Worm (Caenorhabditis elegans) whole organism, L3 larva: ENCODE results near the gene Y4C6B.3.

Experiments used
- R02D3.7 ChIP-seq: fragments of 150-350 bp; optimal IDR thresholded peaks from 2 replicates; lab custom pipeline; 2014; ENCODE audit warnings: missing biosample characterization, missing genetic modification characterization
- ama-1 ChIP-seq: fragments of 150-350 bp; optimal IDR thresholded peaks from 2 replicates; lab custom pipeline; 2018
- ceh-16 ChIP-seq: sonication (generic microtip); optimal IDR thresholded peaks from 2 replicates; lab custom pipeline; 2017; ENCODE audit warnings: missing biosample characterization, missing genetic modification characterization
- ceh-28 ChIP-seq: fragments of 150-350 bp; optimal IDR thresholded peaks from 2 replicates; lab custom pipeline; 2014; ENCODE audit warnings: missing biosample characterization, missing genetic modification reagents, missing genetic modification characterization
- ceh-9 ChIP-seq: sonication (generic microtip); optimal IDR thresholded peaks from 2 replicates; lab custom pipeline; 2018; ENCODE audit warnings: missing biosample characterization, missing genetic modification characterization
- daf-12 ChIP-seq: fragments of 150-350 bp; optimal IDR thresholded peaks from 2 replicates; lab custom pipeline; 2014; ENCODE audit warnings: missing biosample characterization, missing genetic modification reagents, missing genetic modification characterization
- egl-27 ChIP-seq: sonication (generic microtip); optimal IDR thresholded peaks from 4 replicates; lab custom pipeline; 2017; ENCODE audit warnings: missing biosample characterization, missing genetic modification reagents, missing genetic modification characterization
- egl-5 ChIP-seq: fragments of 150-350 bp; optimal IDR thresholded peaks from 2 replicates; lab custom pipeline; 2017; ENCODE audit warnings: missing biosample characterization, missing genetic modification reagents, missing genetic modification characterization, inconsistent platforms
- elt-1 ChIP-seq: fragments of 150-350 bp; optimal IDR thresholded peaks from 2 replicates; lab custom pipeline; 2014; ENCODE audit warnings: missing biosample characterization, missing genetic modification characterization
- elt-2 ChIP-seq: sonication (generic microtip); optimal IDR thresholded peaks from 2 replicates; lab custom pipeline; 2016; ENCODE audit warnings: missing genetic modification reagents, mild to moderate bottlenecking, missing genetic modification characterization, missing compliant biosample characterization
- eor-1 ChIP-seq, 2 experiments: fragments of 150-350 bp; optimal IDR thresholded peaks; 2 replicates each; lab custom pipeline; 2014 to 2018; ENCODE audit warnings: missing biosample characterization in 2 of 2, missing genetic modification characterization in 2 of 2
- fkh-10 ChIP-seq: sonication (generic microtip); optimal IDR thresholded peaks from 2 replicates; lab custom pipeline; 2017; ENCODE audit warnings: missing biosample characterization, missing genetic modification reagents, missing genetic modification characterization
- fos-1 ChIP-seq: fragments of 150-350 bp; optimal IDR thresholded peaks from 2 replicates; lab custom pipeline; 2014; ENCODE audit warnings: missing biosample characterization, missing genetic modification characterization
- hmg-11 ChIP-seq: sonication (generic microtip); optimal IDR thresholded peaks from 2 replicates; lab custom pipeline; 2016; ENCODE audit warnings: missing genetic modification characterization, missing compliant biosample characterization
- jun-1 ChIP-seq: fragments of 150-350 bp; optimal IDR thresholded peaks from 2 replicates; lab custom pipeline; 2014; ENCODE audit warnings: missing biosample characterization, missing genetic modification reagents, missing genetic modification characterization
- lin-39 ChIP-seq: fragments of 150-350 bp; optimal IDR thresholded peaks from 2 replicates; lab custom pipeline; 2018; ENCODE audit warnings: missing biosample characterization, missing genetic modification reagents, missing genetic modification characterization
- lsy-12 ChIP-seq: sonication (generic microtip); optimal IDR thresholded peaks from 2 replicates; lab custom pipeline; 2016; ENCODE audit warnings: mild to moderate bottlenecking, missing genetic modification characterization, missing compliant biosample characterization
- mdl-1 ChIP-seq: fragments of 150-350 bp; optimal IDR thresholded peaks from 2 replicates; lab custom pipeline; 2014; ENCODE audit warnings: missing biosample characterization, missing genetic modification characterization
- mml-1 ChIP-seq: fragments of 150-350 bp; sonication (generic microtip); optimal IDR thresholded peaks from 3 replicates; lab custom pipeline; 2014; ENCODE audit warnings: missing biosample characterization, missing genetic modification characterization
- nfya-1 ChIP-seq: sonication (generic microtip); optimal IDR thresholded peaks from 2 replicates; lab custom pipeline; 2017; ENCODE audit warnings: missing genetic modification characterization, mild to moderate bottlenecking, missing compliant biosample characterization, antibody characterized with exemption, moderate library complexity; ENCODE audit not compliant: insufficient read depth
- nhr-11 ChIP-seq: fragments of 150-350 bp; optimal IDR thresholded peaks from 2 replicates; lab custom pipeline; 2014; ENCODE audit warnings: missing biosample characterization, missing genetic modification characterization
- nhr-12 ChIP-seq: fragments of 150-350 bp; optimal IDR thresholded peaks from 2 replicates; lab custom pipeline; 2014; ENCODE audit warnings: missing biosample characterization, missing genetic modification characterization
- nhr-23 ChIP-seq: fragments of 150-350 bp; optimal IDR thresholded peaks from 2 replicates; lab custom pipeline; 2014; ENCODE audit warnings: missing biosample characterization, missing genetic modification reagents, missing genetic modification characterization
- nhr-25 ChIP-seq: sonication (generic microtip); optimal IDR thresholded peaks from 2 replicates; lab custom pipeline; 2017; ENCODE audit warnings: missing biosample characterization, missing genetic modification characterization
- nhr-28 ChIP-seq: fragments of 150-350 bp; optimal IDR thresholded peaks from 2 replicates; lab custom pipeline; 2014; ENCODE audit warnings: missing biosample characterization, missing genetic modification characterization
- nhr-43 ChIP-seq: sonication (generic microtip); optimal IDR thresholded peaks from 2 replicates; lab custom pipeline; 2016; ENCODE audit warnings: mild to moderate bottlenecking, missing genetic modification characterization, missing compliant biosample characterization; ENCODE audit not compliant: poor library complexity, severe bottlenecking
- nhr-67 ChIP-seq: fragments of 150-350 bp; optimal IDR thresholded peaks from 2 replicates; lab custom pipeline; 2014; ENCODE audit warnings: missing biosample characterization, missing genetic modification characterization
- nhr-76 ChIP-seq: fragments of 150-350 bp; sonication (generic microtip); optimal IDR thresholded peaks from 5 replicates; lab custom pipeline; 2014; ENCODE audit warnings: missing biosample characterization, missing genetic modification characterization
- nhr-77 ChIP-seq: fragments of 150-350 bp; optimal IDR thresholded peaks from 2 replicates; lab custom pipeline; 2014; ENCODE audit warnings: missing biosample characterization, missing genetic modification characterization
- pqm-1 ChIP-seq: fragments of 150-350 bp; optimal IDR thresholded peaks from 2 replicates; lab custom pipeline; 2017; ENCODE audit warnings: missing biosample characterization, missing genetic modification characterization, inconsistent platforms
- skn-1 ChIP-seq: fragments of 150-350 bp; optimal IDR thresholded peaks from 2 replicates; lab custom pipeline; 2014; ENCODE audit warnings: missing biosample characterization, missing genetic modification characterization
- snpc-4 ChIP-seq: fragments of 150-350 bp; optimal IDR thresholded peaks from 2 replicates; lab custom pipeline; 2014; ENCODE audit warnings: missing biosample characterization, missing genetic modification characterization
- unc-39 ChIP-seq: sonication (generic microtip); optimal IDR thresholded peaks from 4 replicates; lab custom pipeline; 2017; ENCODE audit warnings: missing biosample characterization, missing genetic modification characterization
- unc-62 ChIP-seq: fragments of 150-350 bp; sonication (generic microtip); optimal IDR thresholded peaks from 4 replicates; lab custom pipeline; 2014; ENCODE audit warnings: missing biosample characterization, missing genetic modification reagents, missing genetic modification characterization
- zag-1 ChIP-seq: fragments of 150-350 bp; optimal IDR thresholded peaks from 2 replicates; lab custom pipeline; 2014; ENCODE audit warnings: missing biosample characterization, missing genetic modification characterization
- ztf-11 ChIP-seq: fragments of 150-350 bp; optimal IDR thresholded peaks from 2 replicates; lab custom pipeline; 2014; ENCODE audit warnings: missing biosample characterization, missing genetic modification characterization
- ztf-4 ChIP-seq: fragments of 150-350 bp; optimal IDR thresholded peaks from 2 replicates; lab custom pipeline; 2014; ENCODE audit warnings: missing biosample characterization, missing genetic modification characterization

The Y4C6B.3 gene

ce11 chrIV:5332178-5332577 lies at the start of gene Y4C6B.3:
Gene Y4C6B.3 (plus strand): TSS chrIV:5332478.
- TF ChIP-seq egl-5 (tag; lab: Kevin White, UChicago) (no peak), daf-12 (tag; lab: Kevin White, UChicago) (no peak), nhr-23 (no peak), nhr-43 (tag; lab: Kevin White, UChicago) (no peak), ceh-28 (tag; lab: Kevin White, UChicago) (no peak), elt-1 (tag; lab: Kevin White, UChicago) (no peak), ztf-4 (tag; lab: Kevin White, UChicago) (no peak), eor-1 (tag; optimal IDR thresholded peaks at IDR 0.05; lab: Kevin White, UChicago) (no peak), nhr-28 (no peak)

DNA sequence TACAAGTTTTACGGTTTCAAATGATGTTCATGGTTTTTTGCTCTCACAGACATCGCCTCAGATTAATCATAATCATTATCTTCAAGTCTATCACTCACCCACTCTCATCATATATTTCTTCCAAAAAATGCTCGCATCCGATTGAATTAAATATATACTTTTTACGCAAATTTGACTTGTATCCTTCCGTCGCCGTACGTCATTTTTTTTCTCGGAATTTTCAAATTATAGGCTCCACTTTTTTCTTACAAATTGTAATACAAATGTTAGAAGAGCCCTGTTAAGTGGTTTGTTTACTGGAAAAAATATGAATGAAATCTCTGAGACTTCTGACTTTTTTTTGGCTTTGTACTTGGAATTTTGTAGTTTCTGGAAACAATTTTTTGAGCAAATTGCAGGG lies 45.1 kb upstream of the Y4C6B.3 start:
- TF ChIP-seq nhr-11 (tag; lab: Kevin White, UChicago) (no peak), daf-12 (tag; lab: Kevin White, UChicago) (no peak), nhr-12 (tag; lab: Kevin White, UChicago) (no peak), snpc-4 (no peak), nhr-25 (tag; lab: Kevin White, UChicago) (no peak), eor-1 (tag; optimal IDR thresholded peaks at IDR 0.05; lab: Kevin White, UChicago) (no peak), mdl-1 (no peak), nhr-23 (no peak), ztf-11 (tag; lab: Kevin White, UChicago) (no peak), ama-1 (no peak), R02D3.7 (tag; lab: Kevin White, UChicago) (no peak), fos-1 (tag; lab: Kevin White, UChicago) (no peak), zag-1 (no peak), jun-1 (tag; lab: Kevin White, UChicago) (no peak), skn-1 (tag; lab: Kevin White, UChicago) (no peak), nhr-67 (no peak), nfya-1 (tag; lab: Kevin White, UChicago) (no peak), nhr-28 (no peak)

DNA sequence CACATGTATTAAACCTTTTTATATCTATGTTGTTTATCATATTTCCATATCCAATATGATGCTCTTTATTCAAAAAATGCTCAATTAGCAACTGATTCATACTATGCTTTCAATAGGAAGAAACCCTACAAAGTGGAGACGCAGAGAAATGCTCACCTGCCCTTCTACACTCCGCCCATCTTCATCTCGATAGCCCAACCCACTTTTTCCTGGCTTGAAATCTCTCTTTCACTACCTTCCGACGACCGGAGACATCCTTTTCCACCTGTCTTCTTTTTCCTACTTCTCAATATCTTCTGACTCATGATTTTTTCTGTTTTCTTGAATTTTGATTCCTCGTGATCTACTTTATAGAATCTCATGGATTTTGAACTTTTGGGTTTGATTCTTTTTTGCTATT lies 43.3 kb upstream of the Y4C6B.3 start:
- TF ChIP-seq mml-1 (tag; lab: Kevin White, UChicago) (no peak), daf-12 (tag; lab: Kevin White, UChicago) (no peak), unc-62 (no peak), mdl-1 (no peak), nhr-28 (no peak), ceh-28 (tag; lab: Kevin White, UChicago) (no peak), ztf-4 (tag; lab: Kevin White, UChicago) (no peak), nhr-25 (tag; lab: Kevin White, UChicago) (no peak), R02D3.7 (tag; lab: Kevin White, UChicago) (no peak), elt-2 (tag; lab: Kevin White, UChicago) (no peak), lin-39 (tag; lab: Kevin White, UChicago) (no peak), nhr-23 (no peak), ceh-9 (no peak), unc-39 (tag; lab: Kevin White, UChicago) (no peak), ztf-11 (tag; lab: Kevin White, UChicago) (no peak)

ce11 chrIV:5290547-5290946 lies 41.7 kb upstream of the Y4C6B.3 start, which contains the start of gene nlp-47:
Gene nlp-47 (plus strand): TSS chrIV:5290847.
- TF ChIP-seq ceh-16 (tag; lab: Kevin White, UChicago) (no peak), lsy-12 (tag; lab: Kevin White, UChicago) (no peak), nhr-23 (no peak), unc-39 (tag; lab: Kevin White, UChicago) (no peak), hmg-11 (tag; lab: Kevin White, UChicago) (no peak), fkh-10 (GFP tag; lab: Kevin White, UChicago) (no peak), nhr-76 (tag; lab: Kevin White, UChicago) (no peak), zag-1 (no peak), nhr-77 (tag; lab: Kevin White, UChicago) (no peak), fos-1 (tag; lab: Kevin White, UChicago) (no peak), skn-1 (tag; lab: Kevin White, UChicago) (no peak), pqm-1 (tag; lab: Kevin White, UChicago) (no peak), egl-27 (tag; lab: Kevin White, UChicago) (no peak), unc-62 (no peak), eor-1 (tag; optimal IDR thresholded peaks at IDR 0.05; lab: Kevin White, UChicago) (no peak), snpc-4 (no peak), daf-12 (tag; lab: Kevin White, UChicago) (no peak)
